Worm (Caenorhabditis elegans): Measurements from ENCODE around the gene sams-3.

- no peak for TF ChIP-seq lin-13 (GFP tag; optimal IDR thresholded peaks at IDR 0.05)
- TF ChIP-seq alr-1 (tag; optimal IDR thresholded peaks at IDR 0.05; ENCODE audit: borderline replicate concordance), result no peak
- no peak for TF ChIP-seq aha-1 (tag; optimal IDR thresholded peaks at IDR 0.05)
- no peak for TF ChIP-seq nhr-77 (tag; optimal IDR thresholded peaks at IDR 0.05)
- no peak for TF ChIP-seq mef-2 (tag; optimal IDR thresholded peaks at IDR 0.05)
Observed at ce11 chrIV:5824493-5824892, 24.0 kb upstream of the sams-3 start, which contains the start of gene egal-1.

Measured in whole organism, L1 larva.